Fruit fly (Drosophila melanogaster) whole organism, embryonic: ENCODE measurements around the gene CG43156.
A peak's percentile ranks its signal among the peaks of the same experiment; 100 is the strongest.

Experiments used
- Asciz ChIP-seq: fragments of 200-800 bp; sonication (Bioruptor generic); optimal IDR thresholded peaks from 2 replicates; lab custom pipeline; 2017; ENCODE audit warnings: missing biosample characterization, mild to moderate bottlenecking, missing genetic modification characterization, missing genetic modification reagents
- Atf6 ChIP-seq: fragments of 200-800 bp; sonication (Bioruptor generic); IDR thresholded peaks from 2 replicates; pipeline ENCODE4 v1.3.6; 2022; ENCODE audit warnings: missing biosample characterization, missing genetic modification characterization
- CG10147 ChIP-seq: fragments of 200-800 bp; sonication (Bioruptor generic); optimal IDR thresholded peaks from 2 replicates; lab custom pipeline; 2019; ENCODE audit warnings: missing biosample characterization, mild to moderate bottlenecking, missing genetic modification characterization, moderate library complexity
- CG10267 ChIP-seq: fragments of 200-800 bp; sonication (Bioruptor generic); optimal IDR thresholded peaks from 2 replicates; lab custom pipeline; 2018; ENCODE audit warnings: missing biosample characterization, mild to moderate bottlenecking, missing genetic modification characterization, moderate library complexity
- CG10654 ChIP-seq: fragments of 200-800 bp; sonication (Bioruptor generic); optimal IDR thresholded peaks from 2 replicates; lab custom pipeline; 2016; ENCODE audit warnings: missing biosample characterization, missing genetic modification characterization
- CG10959 ChIP-seq: fragments of 200-800 bp; sonication (Bioruptor generic); IDR thresholded peaks from 2 replicates; pipeline ENCODE4 v1.3.6; 2022; ENCODE audit warnings: missing biosample characterization, missing genetic modification characterization
- CG10979 ChIP-seq: fragments of 200-800 bp; sonication (Bioruptor generic); optimal IDR thresholded peaks from 2 replicates; lab custom pipeline; 2018; ENCODE audit warnings: missing biosample characterization, mild to moderate bottlenecking, missing genetic modification characterization, moderate library complexity
- CG11695 ChIP-seq: fragments of 200-800 bp; sonication (Bioruptor generic); IDR thresholded peaks from 3 replicates; pipeline ENCODE4 v1.3.6; 2022; ENCODE audit warnings: missing biosample characterization, missing genetic modification characterization
- CG12744 ChIP-seq: fragments of 200-800 bp; sonication (Bioruptor generic); optimal IDR thresholded peaks from 2 replicates; lab custom pipeline; 2016; ENCODE audit warnings: missing biosample characterization, missing genetic modification characterization
- CG14965 ChIP-seq: fragments of 200-800 bp; sonication (Bioruptor generic); optimal IDR thresholded peaks from 2 replicates; lab custom pipeline; 2016; ENCODE audit warnings: missing biosample characterization, missing genetic modification characterization, borderline replicate concordance
- CG1529 ChIP-seq: fragments of 200-800 bp; sonication (Bioruptor generic); optimal IDR thresholded peaks from 3 replicates; lab custom pipeline; 2018; ENCODE audit warnings: missing biosample characterization, missing genetic modification characterization
- CG17186 ChIP-seq: fragments of 200-800 bp; sonication (Bioruptor generic); optimal IDR thresholded peaks from 3 replicates; lab custom pipeline; 2017; ENCODE audit warnings: missing biosample characterization, missing genetic modification reagents, missing genetic modification characterization
- CG31441 ChIP-seq: fragments of 200-800 bp; sonication (Bioruptor generic); IDR thresholded peaks from 2 replicates; pipeline ENCODE4 v1.3.6; 2022; ENCODE audit warnings: missing biosample characterization, missing genetic modification characterization
- CG6254 ChIP-seq: fragments of 200-800 bp; sonication (Bioruptor generic); optimal IDR thresholded peaks from 3 replicates; lab custom pipeline; 2017; ENCODE audit warnings: mild to moderate bottlenecking, missing biosample characterization, missing genetic modification reagents, missing genetic modification characterization
- CG6689 ChIP-seq: fragments of 200-800 bp; sonication (Bioruptor generic); IDR thresholded peaks from 2 replicates; pipeline ENCODE4 v1.3.6; 2022; ENCODE audit warnings: missing biosample characterization, missing genetic modification characterization
- CG6765 ChIP-seq: fragments of 200-800 bp; sonication (Bioruptor generic); optimal IDR thresholded peaks from 3 replicates; lab custom pipeline; 2017; ENCODE audit warnings: missing biosample characterization, mild to moderate bottlenecking, missing genetic modification characterization
- CG6813 ChIP-seq: fragments of 200-800 bp; sonication (Bioruptor generic); optimal IDR thresholded peaks from 2 replicates; lab custom pipeline; 2017; ENCODE audit warnings: missing biosample characterization, missing genetic modification characterization, mild to moderate bottlenecking, moderate library complexity, missing genetic modification reagents
- CG7786 ChIP-seq: fragments of 200-800 bp; sonication (Bioruptor generic); optimal IDR thresholded peaks from 2 replicates; lab custom pipeline; 2016; ENCODE audit warnings: missing biosample characterization, missing genetic modification characterization
- CG8089 ChIP-seq: fragments of 200-800 bp; sonication (Bioruptor generic); optimal IDR thresholded peaks from 3 replicates; lab custom pipeline; 2016; ENCODE audit warnings: missing biosample characterization, missing genetic modification characterization
- CG9817 ChIP-seq: fragments of 200-800 bp; sonication (Bioruptor generic); optimal IDR thresholded peaks from 2 replicates; lab custom pipeline; 2018; ENCODE audit warnings: missing biosample characterization, mild to moderate bottlenecking, missing genetic modification characterization, moderate library complexity
- Doc2 ChIP-seq: fragments of 200-800 bp; sonication (Bioruptor generic); IDR thresholded peaks from 2 replicates; pipeline ENCODE4 v1.3.6; 2022; ENCODE audit warnings: missing biosample characterization, missing genetic modification characterization
- E2f2 ChIP-seq: fragments of 200-800 bp; sonication (Bioruptor generic); IDR thresholded peaks from 2 replicates; pipeline ENCODE4 v1.3.6; 2022; ENCODE audit warnings: missing biosample characterization, missing genetic modification characterization
- Fer2 ChIP-seq: fragments of 200-800 bp; sonication (Bioruptor generic); optimal IDR thresholded peaks from 2 replicates; lab custom pipeline; 2018; ENCODE audit warnings: missing biosample characterization, mild to moderate bottlenecking, missing genetic modification characterization, moderate library complexity
- Mad ChIP-seq: fragments of 200-800 bp; sonication (Bioruptor generic); optimal IDR thresholded peaks from 2 replicates; lab custom pipeline; 2016; ENCODE audit warnings: missing biosample characterization, missing genetic modification characterization
- Mrtf ChIP-seq: fragments of 200-800 bp; sonication (Bioruptor generic); IDR thresholded peaks from 3 replicates; pipeline ENCODE4 v1.3.6; 2022; ENCODE audit warnings: missing biosample characterization, missing genetic modification characterization
- Nf-YB ChIP-seq: fragments of 200-800 bp; sonication (Bioruptor generic); optimal IDR thresholded peaks from 3 replicates; lab custom pipeline; 2019; ENCODE audit warnings: missing biosample characterization, mild to moderate bottlenecking, missing genetic modification characterization, moderate library complexity
- Ptx1 ChIP-seq: fragments of 200-800 bp; sonication (Bioruptor generic); IDR thresholded peaks from 2 replicates; pipeline ENCODE4 v1.3.6; 2022; ENCODE audit warnings: missing biosample characterization, missing genetic modification characterization
- Sry-δ ChIP-seq: fragments of 200-800 bp; sonication (Bioruptor generic); optimal IDR thresholded peaks from 2 replicates; lab custom pipeline; 2016; ENCODE audit warnings: missing biosample characterization, missing genetic modification characterization
- ab ChIP-seq: fragments of 200-800 bp; sonication (Bioruptor generic); optimal IDR thresholded peaks from 2 replicates; lab custom pipeline; 2016; ENCODE audit warnings: missing biosample characterization, missing genetic modification characterization
- ato ChIP-seq: fragments of 200-800 bp; sonication (Bioruptor generic); IDR thresholded peaks from 2 replicates; pipeline ENCODE4 v1.3.6; 2022; ENCODE audit warnings: missing biosample characterization, missing genetic modification characterization; ENCODE audit not compliant: partially characterized antibody
- cato ChIP-seq: fragments of 200-800 bp; sonication (Bioruptor generic); optimal IDR thresholded peaks from 2 replicates; lab custom pipeline; 2016; ENCODE audit warnings: missing biosample characterization, missing genetic modification characterization, borderline replicate concordance
- dm ChIP-seq: fragments of 200-800 bp; sonication (Bioruptor generic); optimal IDR thresholded peaks from 3 replicates; lab custom pipeline; 2016; ENCODE audit warnings: missing biosample characterization, missing genetic modification characterization
- fd102C ChIP-seq: fragments of 200-800 bp; sonication (Bioruptor generic); optimal IDR thresholded peaks from 2 replicates; lab custom pipeline; 2018; ENCODE audit warnings: missing biosample characterization, mild to moderate bottlenecking, missing genetic modification characterization, moderate library complexity
- grau ChIP-seq: fragments of 200-800 bp; optimal IDR thresholded peaks from 3 replicates; lab custom pipeline; 2019; ENCODE audit warnings: missing biosample characterization, mild to moderate bottlenecking, missing genetic modification characterization, moderate library complexity
- gsb ChIP-seq: fragments of 200-800 bp; sonication (Bioruptor generic); IDR thresholded peaks from 2 replicates; pipeline ENCODE4 v1.3.6; 2022; ENCODE audit warnings: missing biosample characterization, missing genetic modification characterization
- gsb-n ChIP-seq: fragments of 200-800 bp; sonication (Bioruptor generic); optimal IDR thresholded peaks from 3 replicates; lab custom pipeline; 2018; ENCODE audit warnings: missing biosample characterization, mild to moderate bottlenecking, missing genetic modification characterization
- p53 ChIP-seq: fragments of 200-800 bp; sonication (Bioruptor generic); optimal IDR thresholded peaks from 2 replicates; lab custom pipeline; 2016; ENCODE audit warnings: missing biosample characterization, missing genetic modification characterization
- pan ChIP-seq, 4 experiments: fragments of >200 bp in 3 of 4; fragments of 200-800 bp in 1 of 4; sonication (Bioruptor generic) in 1 of 4; optimal IDR thresholded peaks in 3 of 4; IDR thresholded peaks in 1 of 4; 2 replicates each; pipeline versions ENCODE4 v1.3.6 to Lab custom; 2017 to 2022; ENCODE audit warnings: missing biosample characterization in 2 of 4, missing genetic modification characterization in 2 of 4, mixed read lengths in 1 of 4
- phol ChIP-seq: fragments of 200-800 bp; sonication (Bioruptor generic); optimal IDR thresholded peaks from 3 replicates; lab custom pipeline; 2018; ENCODE audit warnings: missing biosample characterization, mild to moderate bottlenecking, missing genetic modification characterization, moderate library complexity
- ro ChIP-seq: fragments of 200-800 bp; sonication (Bioruptor generic); IDR thresholded peaks from 2 replicates; pipeline ENCODE4 v1.3.6; 2022; ENCODE audit warnings: missing biosample characterization, missing genetic modification characterization
- tgo ChIP-seq: fragments of 200-800 bp; sonication (Bioruptor generic); IDR thresholded peaks from 3 replicates; pipeline ENCODE4 v1.3.6; 2022; ENCODE audit warnings: missing biosample characterization, missing genetic modification characterization
- tin ChIP-seq: fragments of 200-800 bp; sonication (Bioruptor generic); optimal IDR thresholded peaks from 3 replicates; lab custom pipeline; 2016; ENCODE audit warnings: missing biosample characterization, missing genetic modification characterization
- trem ChIP-seq: fragments of 200-800 bp; optimal IDR thresholded peaks from 3 replicates; lab custom pipeline; 2019; ENCODE audit warnings: missing biosample characterization, mild to moderate bottlenecking, missing genetic modification characterization, moderate library complexity
- tx ChIP-seq: fragments of 200-800 bp; sonication (Bioruptor generic); optimal IDR thresholded peaks from 2 replicates; lab custom pipeline; 2016; ENCODE audit warnings: missing biosample characterization, missing genetic modification characterization
- unpg ChIP-seq: fragments of 200-800 bp; sonication (Bioruptor generic); optimal IDR thresholded peaks from 3 replicates; lab custom pipeline; 2018; ENCODE audit warnings: missing biosample characterization, mild to moderate bottlenecking, missing genetic modification characterization, moderate library complexity
- zen ChIP-seq: fragments of 200-800 bp; sonication (Bioruptor generic); optimal IDR thresholded peaks from 3 replicates; lab custom pipeline; 2018; ENCODE audit warnings: missing biosample characterization, mild to moderate bottlenecking, missing genetic modification characterization, moderate library complexity
- zen2 ChIP-seq: fragments of 200-800 bp; sonication (Bioruptor generic); IDR thresholded peaks from 3 replicates; pipeline ENCODE4 v1.3.6; 2022; ENCODE audit warnings: missing biosample characterization, missing genetic modification characterization; ENCODE audit not compliant: partially characterized antibody

The CG43156 gene

DNA sequence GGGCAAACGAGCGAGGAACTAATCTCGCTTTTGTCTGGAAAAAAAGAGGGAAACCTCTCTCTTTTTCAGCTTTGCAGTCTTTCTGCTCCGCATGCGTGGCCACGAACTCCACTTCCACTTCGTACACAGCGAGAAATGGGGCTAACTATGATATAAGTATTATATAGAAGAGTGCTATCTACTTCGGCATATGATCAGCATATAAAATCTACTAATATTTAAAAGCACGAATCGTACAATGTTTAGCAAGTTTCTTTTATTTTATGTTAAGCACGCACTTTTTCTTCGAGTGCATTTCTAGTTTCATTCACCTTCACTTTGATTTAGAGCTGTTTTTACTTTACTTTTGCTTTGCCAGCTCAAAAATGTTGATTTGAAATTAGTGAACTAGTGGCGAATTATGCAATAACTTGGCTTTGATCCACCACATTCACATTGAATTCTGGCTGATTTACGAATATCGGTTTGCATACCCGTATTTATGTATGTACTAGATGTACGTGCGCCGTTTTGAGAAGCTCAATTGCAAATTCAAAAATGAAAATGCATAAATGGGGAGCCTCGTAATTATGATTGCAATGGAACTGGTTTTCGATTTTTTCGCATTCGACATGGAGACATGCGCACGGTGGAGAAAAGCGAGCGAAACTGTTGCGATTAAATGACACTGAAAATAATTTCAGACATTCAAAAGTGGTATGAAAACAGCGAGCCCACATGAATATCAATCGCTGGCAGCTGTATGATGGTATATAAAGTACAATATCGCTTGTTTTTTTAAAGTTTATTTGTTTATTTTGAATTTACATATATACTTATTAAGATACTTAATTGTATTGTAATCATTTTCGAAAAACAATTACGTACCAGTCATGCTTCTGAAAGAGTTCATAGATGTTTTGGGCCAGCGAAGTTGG, 48.9 kb downstream of the CG43156 start (continued):
- TF ChIP-seq E2f2 (GFP tag; lab: Robert Waterston, UW) (peak; percentile 57; the same call in 1 of the 2 replicates), tx (GFP tag; lab: Kevin White, UChicago) (no peak), cato (GFP tag; lab: Kevin White, UChicago) (peak; percentile 29), pan (optimal IDR thresholded peaks at IDR 0.05; lab: Kevin White, UChicago) (no peak), pan (GFP tag; optimal IDR thresholded peaks at IDR 0.05 in 1 of 2, IDR thresholded peaks at IDR 0.05 in 1 of 2) (peak in 1 of 2 experiments; percentile 92), CG10267 (tag; lab: Kevin White, UChicago) (peak; percentile 51), grau (tag; lab: Kevin White, UChicago) (peak; percentile 73), trem (peak; percentile 33), Mrtf (GFP tag; lab: Robert Waterston, UW) (peak; percentile 79), gsb-n (tag; lab: Kevin White, UChicago) (peak; percentile 48), CG10654 (GFP tag; lab: Kevin White, UChicago) (peak; percentile 34), CG7786 (GFP tag; lab: Kevin White, UChicago) (no peak), CG6813 (GFP tag; lab: Kevin White, UChicago) (peak; percentile 26), gsb (GFP tag; lab: Robert Waterston, UW) (peak; percentile 37; the same call in 1 of the 2 replicates), CG14965 (GFP tag; lab: Kevin White, UChicago) (no peak), CG6689 (peak; percentile 87), Asciz (GFP tag; lab: Kevin White, UChicago) (peak; percentile 69), Atf6 (GFP tag; lab: Robert Waterston, UW) (peak; percentile 20; the same call in 1 of the 2 replicates), zen (tag; lab: Kevin White, UChicago) (peak; percentile 62), CG17186 (GFP tag; lab: Kevin White, UChicago) (peak; percentile 9), CG6765 (GFP tag; lab: Kevin White, UChicago) (no peak), tgo (GFP tag; lab: Robert Waterston, UW) (peak; percentile 81), Mad (GFP tag; lab: Kevin White, UChicago) (peak; percentile 47), CG12744 (no peak), phol (peak; percentile 78), Doc2 (GFP tag; lab: Robert Waterston, UW) (peak; percentile 56; the same call in 1 of the 2 replicates), CG10979 (peak; percentile 77), unpg (GFP tag; lab: Kevin White, UChicago) (peak; percentile 82), dm (GFP tag; lab: Kevin White, UChicago) (peak; percentile 18), CG1529 (GFP tag; lab: Kevin White, UChicago) (peak; percentile 65), CG10147 (GFP tag; lab: Kevin White, UChicago) (peak; percentile 19), CG9817 (tag; lab: Kevin White, UChicago) (peak; percentile 49), Nf-YB (GFP tag; lab: Kevin White, UChicago) (peak; percentile 34), ato (no peak), fd102C (no peak), zen2 (no peak), Ptx1 (GFP tag; lab: Robert Waterston, UW) (peak; percentile 89), CG10959 (GFP tag; lab: Robert Waterston, UW) (peak; percentile 54; the same call in 1 of the 2 replicates), CG8089 (GFP tag; lab: Kevin White, UChicago) (peak; percentile 26), tin (GFP tag; lab: Kevin White, UChicago) (peak; percentile 60), CG11695 (GFP tag; lab: Robert Waterston, UW) (peak; percentile 81), CG31441 (GFP tag; lab: Robert Waterston, UW) (peak; percentile 91), ab (GFP tag; lab: Kevin White, UChicago) (no peak), Fer2 (tag; lab: Kevin White, UChicago) (no peak), Sry-δ (GFP tag; lab: Kevin White, UChicago) (no peak), CG6254 (GFP tag; lab: Kevin White, UChicago) (peak; percentile 36), p53 (no peak), ro (GFP tag; lab: Robert Waterston, UW) (no peak)
